Fruit fly (Drosophila melanogaster) whole organism, prepupa: ENCODE measurements around the gene Gad1.

Experiments
- Blimp-1 ChIP-seq: fragments of 200-800 bp; sonication (Bioruptor generic); optimal IDR thresholded peaks from 3 replicates; lab custom pipeline; 2017; ENCODE audit warnings: missing biosample characterization, missing genetic modification characterization, mild to moderate bottlenecking, moderate library complexity, missing genetic modification reagents
- CG10631 ChIP-seq: fragments of 200-800 bp; sonication (Bioruptor generic); optimal IDR thresholded peaks from 2 replicates; lab custom pipeline; 2016; ENCODE audit warnings: missing biosample characterization, missing genetic modification characterization
- CG11294 ChIP-seq: fragments of 200-800 bp; sonication (Bioruptor generic); IDR thresholded peaks from 2 replicates; pipeline ENCODE4 v1.3.6; 2022; ENCODE audit warnings: missing biosample characterization, missing genetic modification characterization
- CG11762 ChIP-seq: fragments of 200-800 bp; sonication (Bioruptor generic); optimal IDR thresholded peaks from 3 replicates; lab custom pipeline; 2016; ENCODE audit warnings: missing biosample characterization, missing genetic modification characterization; ENCODE audit not compliant: insufficient read depth
- CG11902 ChIP-seq: fragments of 200-800 bp; sonication (Bioruptor generic); optimal IDR thresholded peaks from 3 replicates; lab custom pipeline; 2016; ENCODE audit warnings: missing biosample characterization, missing genetic modification characterization
- CG15336 ChIP-seq: fragments of 200-800 bp; sonication (Bioruptor generic); IDR thresholded peaks from 2 replicates; pipeline ENCODE4 v1.3.6; 2022; ENCODE audit warnings: missing biosample characterization, missing genetic modification characterization
- CG31627 ChIP-seq: fragments of 200-800 bp; sonication (Bioruptor generic); optimal IDR thresholded peaks from 3 replicates; lab custom pipeline; 2016; ENCODE audit warnings: missing biosample characterization, missing genetic modification characterization
- CG32006 ChIP-seq: fragments of 200-800 bp; sonication (Bioruptor generic); optimal IDR thresholded peaks from 3 replicates; lab custom pipeline; 2017; ENCODE audit warnings: missing biosample characterization, mild to moderate bottlenecking, missing genetic modification characterization
- CG34406 ChIP-seq: fragments of 200-800 bp; sonication (Bioruptor generic); optimal IDR thresholded peaks from 3 replicates; lab custom pipeline; 2016; ENCODE audit warnings: missing biosample characterization, missing genetic modification characterization
- CG4318 ChIP-seq: fragments of 200-800 bp; sonication (Bioruptor generic); optimal IDR thresholded peaks from 3 replicates; lab custom pipeline; 2017; ENCODE audit warnings: missing biosample characterization, mild to moderate bottlenecking, missing genetic modification characterization
- CG6163 ChIP-seq: fragments of 200-800 bp; sonication (Bioruptor generic); IDR thresholded peaks from 3 replicates; pipeline ENCODE4 v1.3.6; 2022; ENCODE audit warnings: missing biosample characterization, missing genetic modification characterization
- CG6276 ChIP-seq: fragments of 200-800 bp; sonication (Bioruptor generic); optimal IDR thresholded peaks from 2 replicates; lab custom pipeline; 2017; ENCODE audit warnings: missing biosample characterization, mild to moderate bottlenecking, missing genetic modification characterization
- CG6792 ChIP-seq: fragments of 200-800 bp; sonication (Bioruptor generic); optimal IDR thresholded peaks from 3 replicates; lab custom pipeline; 2016; ENCODE audit warnings: missing biosample characterization, missing genetic modification characterization
- CG6854 ChIP-seq: fragments of 200-800 bp; sonication (Bioruptor generic); optimal IDR thresholded peaks from 2 replicates; lab custom pipeline; 2017; ENCODE audit warnings: missing biosample characterization, mild to moderate bottlenecking, missing genetic modification characterization
- CG8119 ChIP-seq: fragments of 200-800 bp; sonication (Bioruptor generic); IDR thresholded peaks from 3 replicates; pipeline ENCODE4 v1.3.6; 2022; ENCODE audit warnings: missing biosample characterization, missing genetic modification characterization
- CG8319 ChIP-seq: fragments of 200-800 bp; sonication (Bioruptor generic); optimal IDR thresholded peaks from 3 replicates; lab custom pipeline; 2016; ENCODE audit warnings: missing biosample characterization, missing genetic modification characterization
- CG8632 ChIP-seq: fragments of 200-800 bp; sonication (Bioruptor generic); optimal IDR thresholded peaks from 3 replicates; lab custom pipeline; 2016; ENCODE audit warnings: missing biosample characterization, missing genetic modification characterization
- Eip78C ChIP-seq: fragments of 200-800 bp; sonication (Bioruptor generic); peaks from one replicate; lab custom pipeline; 2016; ENCODE audit warnings: missing biosample characterization, missing genetic modification characterization
- Ets21C ChIP-seq: fragments of 200-800 bp; sonication (Bioruptor generic); optimal IDR thresholded peaks from 3 replicates; lab custom pipeline; 2016; ENCODE audit warnings: missing biosample characterization, missing genetic modification characterization
- Gug ChIP-seq: fragments of 200-800 bp; sonication (Bioruptor generic); IDR thresholded peaks from 2 replicates; pipeline ENCODE4 v1.3.6; 2022; ENCODE audit warnings: missing biosample characterization, missing genetic modification characterization
- Hr39 ChIP-seq: fragments of 200-800 bp; sonication (Bioruptor generic); optimal IDR thresholded peaks from 2 replicates; lab custom pipeline; 2016; ENCODE audit warnings: missing biosample characterization, missing genetic modification characterization
- Lpt ChIP-seq: fragments of 200-800 bp; sonication (Bioruptor generic); optimal IDR thresholded peaks from 3 replicates; lab custom pipeline; 2016; ENCODE audit warnings: missing biosample characterization, missing genetic modification characterization
- Sox14 ChIP-seq: fragments of 200-800 bp; sonication (Bioruptor generic); optimal IDR thresholded peaks from 3 replicates; lab custom pipeline; 2016; ENCODE audit warnings: missing biosample characterization, missing genetic modification characterization
- Sox15 ChIP-seq: fragments of 200-800 bp; sonication (Bioruptor generic); optimal IDR thresholded peaks from 3 replicates; lab custom pipeline; 2016; ENCODE audit warnings: missing biosample characterization, missing genetic modification characterization
- achi ChIP-seq: fragments of 200-800 bp; sonication (Bioruptor generic); optimal IDR thresholded peaks from 3 replicates; lab custom pipeline; 2016; ENCODE audit warnings: missing biosample characterization, missing genetic modification characterization
- acj6 ChIP-seq: fragments of 200-800 bp; sonication (Bioruptor generic); optimal IDR thresholded peaks from 3 replicates; lab custom pipeline; 2016; ENCODE audit warnings: missing biosample characterization, missing genetic modification characterization
- cyc ChIP-seq: fragments of 200-800 bp; sonication (Bioruptor generic); optimal IDR thresholded peaks from 3 replicates; lab custom pipeline; 2016; ENCODE audit warnings: missing biosample characterization, missing genetic modification characterization
- dac ChIP-seq: fragments of 200-800 bp; sonication (Bioruptor generic); optimal IDR thresholded peaks from 2 replicates; lab custom pipeline; 2017; ENCODE audit warnings: missing biosample characterization, mild to moderate bottlenecking, missing genetic modification characterization
- eg ChIP-seq: fragments of 200-800 bp; sonication (Bioruptor generic); IDR thresholded peaks from 3 replicates; pipeline ENCODE4 v1.3.6; 2022; ENCODE audit warnings: missing biosample characterization, missing genetic modification characterization
- esn ChIP-seq: fragments of 200-800 bp; sonication (Bioruptor generic); optimal IDR thresholded peaks from 2 replicates; lab custom pipeline; 2016; ENCODE audit warnings: missing biosample characterization, mild to moderate bottlenecking, missing genetic modification characterization, moderate library complexity
- fd59A ChIP-seq: fragments of 200-800 bp; sonication (Bioruptor generic); optimal IDR thresholded peaks from 2 replicates; lab custom pipeline; 2017; ENCODE audit warnings: missing biosample characterization, mild to moderate bottlenecking, missing genetic modification characterization, missing genetic modification reagents
- lz ChIP-seq: fragments of 200-800 bp; sonication (Bioruptor generic); optimal IDR thresholded peaks from 3 replicates; lab custom pipeline; 2016; ENCODE audit warnings: missing biosample characterization, missing genetic modification characterization
- net ChIP-seq: fragments of 200-800 bp; sonication (Bioruptor generic); optimal IDR thresholded peaks from 3 replicates; lab custom pipeline; 2016; ENCODE audit warnings: missing biosample characterization, missing genetic modification characterization
- pdm3 ChIP-seq: fragments of 200-800 bp; sonication (Bioruptor generic); optimal IDR thresholded peaks from 3 replicates; lab custom pipeline; 2016; ENCODE audit warnings: missing biosample characterization, missing genetic modification characterization
- salr ChIP-seq, 2 experiments: fragments of 200-800 bp; sonication (Bioruptor generic); optimal IDR thresholded peaks; 3 replicates each; lab custom pipeline; 2016 to 2018; ENCODE audit warnings: missing biosample characterization in 2 of 2, missing genetic modification characterization in 2 of 2, mild to moderate bottlenecking in 1 of 2
- svp ChIP-seq: fragments of 200-800 bp; sonication (Bioruptor generic); peaks from one replicate; lab custom pipeline; 2016; ENCODE audit warnings: missing biosample characterization, missing genetic modification characterization
- vri ChIP-seq: fragments of 200-800 bp; sonication (Bioruptor generic); optimal IDR thresholded peaks from 3 replicates; lab custom pipeline; 2016; ENCODE audit warnings: missing biosample characterization, mild to moderate bottlenecking, missing genetic modification characterization

The Gad1 gene

DNA sequence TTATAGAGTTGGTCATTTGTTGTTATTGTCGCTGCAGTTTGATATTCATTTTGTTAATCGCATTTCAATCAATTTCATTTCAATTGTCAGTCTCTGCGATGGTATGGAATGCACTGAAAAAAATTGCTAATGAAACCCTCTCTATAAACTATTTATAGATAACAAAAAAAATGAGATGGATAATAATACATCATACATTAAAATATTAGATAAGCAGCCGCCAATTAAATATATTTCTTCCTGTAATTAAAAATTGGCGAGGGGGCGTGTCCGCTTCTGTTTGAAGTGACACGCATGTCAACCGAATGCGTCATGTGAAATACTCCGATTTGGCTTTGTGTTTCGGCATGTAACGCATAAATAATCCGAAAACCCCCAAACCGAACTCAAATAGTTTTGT is 44.0 kb downstream of the Gad1 start:
- TF ChIP-seq CG6276 (GFP tag; lab: Kevin White, UChicago) (no peak), eg (GFP tag; lab: Robert Waterston, UW) (0 out of 3 replicates have a peak, but pooled peaks have one; percentile 14), CG8632 (GFP tag; lab: Kevin White, UChicago) (no peak), Sox15 (GFP tag; lab: Kevin White, UChicago) (no peak), pdm3 (GFP tag; lab: Kevin White, UChicago) (no peak), Blimp-1 (GFP tag; lab: Kevin White, UChicago) (no peak)

DNA sequence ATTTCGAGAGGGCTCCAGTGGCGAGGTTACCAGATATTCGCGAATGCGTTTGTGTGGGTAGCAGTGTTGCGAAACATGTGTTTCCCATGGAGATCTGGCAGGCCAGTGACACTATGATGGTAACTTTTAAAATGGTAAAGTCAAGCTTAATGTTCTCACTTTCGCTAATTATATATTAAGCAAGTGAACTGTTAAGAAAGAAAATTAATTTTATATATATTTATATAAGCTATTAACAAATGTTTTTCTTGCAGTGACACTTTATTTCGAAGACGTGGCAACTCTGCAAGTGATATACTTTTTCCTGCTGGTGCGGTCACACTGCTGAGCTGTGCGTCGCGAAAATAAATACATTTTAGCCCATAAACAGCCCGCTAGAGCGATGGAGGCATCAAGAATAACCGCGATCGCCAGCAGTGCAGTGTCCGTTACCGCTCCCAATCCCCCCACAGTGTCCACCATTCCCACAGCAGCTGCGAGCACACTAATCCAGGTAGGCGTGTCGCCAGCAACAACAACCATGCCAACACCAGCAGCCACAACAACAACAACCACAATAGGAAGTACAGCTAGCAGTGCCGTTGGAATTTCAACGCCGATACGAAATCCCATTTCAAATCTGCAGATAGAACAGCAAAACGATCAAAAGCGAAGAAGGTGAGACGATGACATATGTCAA is 48.2 kb downstream of the Gad1 start, which contains the start of the genes CG11593 and Rcd5:
Gene CG11593, minus strand, starts transcription at position 236 of the 679 bp plus-strand sequence.
Gene Rcd5, plus strand, starts transcription at position 283 of the 679 bp plus-strand sequence.
- peak; percentile 80 for TF ChIP-seq CG10631 (GFP tag; lab: Kevin White, UChicago)
- peak; percentile 66 for TF ChIP-seq CG32006
- peak; percentile 21 for TF ChIP-seq Sox15 (GFP tag; lab: Kevin White, UChicago)
- TF ChIP-seq CG8119 (GFP tag; lab: Robert Waterston, UW), result peak; percentile 50; the same call in 2 of the 3 replicates
- no peak for TF ChIP-seq dac (GFP tag; lab: Kevin White, UChicago)
- TF ChIP-seq Sox14 (GFP tag; lab: Kevin White, UChicago), result peak; percentile 50
- peak; percentile 72 for TF ChIP-seq Gug
- TF ChIP-seq CG6854 (GFP tag; lab: Kevin White, UChicago), result no peak
- peak; percentile 53 for TF ChIP-seq cyc (GFP tag; lab: Kevin White, UChicago)
- TF ChIP-seq CG4318 (GFP tag; lab: Kevin White, UChicago), result peak; percentile 41
- peak; percentile 69 for TF ChIP-seq acj6 (GFP tag; lab: Kevin White, UChicago)
- peak; percentile 77 for TF ChIP-seq CG8319
- no peak for TF ChIP-seq CG34406 (GFP tag; lab: Kevin White, UChicago)
- TF ChIP-seq CG31627 (GFP tag; lab: Kevin White, UChicago), result peak; percentile 55
- peak; percentile 46; the same call in 1 of the 2 replicates for TF ChIP-seq CG11294 (GFP tag; lab: Robert Waterston, UW)
- TF ChIP-seq vri, result no peak
- TF ChIP-seq CG15336 (GFP tag; lab: Robert Waterston, UW), result peak; percentile 51
- peak; percentile 4 for TF ChIP-seq CG11762 (GFP tag; lab: Kevin White, UChicago)
- no peak for TF ChIP-seq Ets21C (GFP tag; lab: Kevin White, UChicago)
- TF ChIP-seq achi (GFP tag; lab: Kevin White, UChicago), result peak; percentile 70
- peak; percentile 24 for TF ChIP-seq CG8632 (GFP tag; lab: Kevin White, UChicago)
- TF ChIP-seq net (GFP tag; lab: Kevin White, UChicago), result no peak
- TF ChIP-seq salr (GFP tag; optimal IDR thresholded peaks at IDR 0.05; lab: Kevin White, UChicago), result no peak
- TF ChIP-seq CG11902 (GFP tag; lab: Kevin White, UChicago), result peak; percentile 71
- peak; percentile 48 for TF ChIP-seq Lpt (GFP tag; lab: Kevin White, UChicago)
- peak; percentile 83 for TF ChIP-seq CG6163
- peak; percentile 79 for TF ChIP-seq eg (GFP tag; lab: Robert Waterston, UW)
- TF ChIP-seq fd59A (GFP tag; lab: Kevin White, UChicago), result peak; percentile 11
- TF ChIP-seq, all 60 proteins: peak for 21

DNA sequence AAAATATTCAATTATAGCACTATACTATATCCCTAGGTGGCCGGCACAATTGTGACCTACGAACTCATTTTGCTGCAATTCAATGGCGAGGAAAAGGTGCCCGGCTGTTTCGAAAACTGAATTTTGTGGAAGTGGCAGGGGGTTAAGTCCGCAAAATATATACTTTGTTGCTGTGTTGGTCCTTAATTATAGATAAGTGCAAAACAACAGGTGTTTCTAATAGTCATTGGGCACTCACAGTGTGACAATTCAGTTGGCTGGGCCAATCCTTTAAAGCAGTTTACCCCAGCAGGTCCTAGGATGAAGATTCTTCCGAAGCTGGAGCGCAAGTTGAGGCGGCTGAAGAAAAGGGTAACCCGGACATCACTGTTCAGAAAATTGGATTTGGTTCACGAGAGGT is 53.0 kb downstream of the Gad1 start, which contains the start of gene Gr64f:
Gene Gr64f, plus strand, starts transcription at position 301 of the 400 bp plus-strand sequence.
- TF ChIP-seq lz (GFP tag; lab: Kevin White, UChicago) (no peak), CG11902 (GFP tag; lab: Kevin White, UChicago) (no peak), CG8119 (GFP tag; lab: Robert Waterston, UW) (no peak), Eip78C (GFP tag; lab: Kevin White, UChicago) (no peak), CG34406 (GFP tag; lab: Kevin White, UChicago) (no peak), salr (GFP tag; optimal IDR thresholded peaks at IDR 0.05; lab: Kevin White, UChicago) (no peak), CG6792 (GFP tag; lab: Kevin White, UChicago) (no peak), Hr39 (GFP tag; lab: Kevin White, UChicago) (no peak), fd59A (GFP tag; lab: Kevin White, UChicago) (no peak), Ets21C (GFP tag; lab: Kevin White, UChicago) (no peak), CG6854 (GFP tag; lab: Kevin White, UChicago) (no peak), svp (no peak), esn (no peak), vri (no peak), achi (GFP tag; lab: Kevin White, UChicago) (no peak), Lpt (GFP tag; lab: Kevin White, UChicago) (no peak), CG8632 (GFP tag; lab: Kevin White, UChicago) (no peak)
